Fruit fly (Drosophila melanogaster): ENCODE results near the gene CG43246.

The CG43246 gene

dm6 chr3L:14575974-14576373 is 39.5 kb downstream of the CG43246 start (continued):
- TF ChIP-seq Dll (GFP tag; IDR thresholded peaks at IDR 0.05; ENCODE audit: partially characterized antibody): no peak
- no peak for TF ChIP-seq slbo (GFP tag; IDR thresholded peaks at IDR 0.05)
- TF ChIP-seq NfI (GFP tag; optimal IDR thresholded peaks at IDR 0.05): no peak
- TF ChIP-seq lola (GFP tag; optimal IDR thresholded peaks at IDR 0.05): peak in 1 of 3 experiments; percentile 35
- no peak for TF ChIP-seq cg (GFP tag; optimal IDR thresholded peaks at IDR 0.05)
- no peak for TF ChIP-seq H2.0 (GFP tag; IDR thresholded peaks at IDR 0.05)
- TF ChIP-seq CG18262 (tag; optimal IDR thresholded peaks at IDR 0.05): peak; percentile 27
- TF ChIP-seq kay (GFP tag; optimal IDR thresholded peaks at IDR 0.05): no peak

DNA sequence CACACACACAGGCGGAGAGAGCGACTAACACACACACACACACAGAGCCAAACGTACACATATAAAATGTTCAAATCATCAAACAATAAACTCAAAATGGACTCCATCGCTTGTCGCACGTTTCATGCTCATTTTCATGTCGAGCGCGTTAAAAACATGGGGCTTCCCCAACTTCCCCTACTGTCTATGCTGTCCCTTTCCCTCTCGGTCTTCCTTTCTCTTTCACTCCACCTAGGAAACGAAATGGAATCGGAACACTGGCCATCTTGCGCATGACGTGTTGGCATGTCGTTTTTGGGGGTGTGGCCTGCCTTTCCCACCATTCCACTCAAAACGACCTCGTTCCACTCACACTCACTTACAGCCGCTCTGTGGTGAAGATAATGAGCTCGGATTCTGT is 42.5 kb downstream of the CG43246 start:
- TF ChIP-seq org-1 (GFP tag; optimal IDR thresholded peaks at IDR 0.05) (no peak), HmgD (GFP tag; optimal IDR thresholded peaks at IDR 0.05) (peak; percentile 8), Jarid2 (GFP tag; optimal IDR thresholded peaks at IDR 0.05) (peak; percentile 75), Fer3 (tag; optimal IDR thresholded peaks at IDR 0.05) (no peak), Aef1 (GFP tag; IDR thresholded peaks at IDR 0.05) (no peak), CG10366 (GFP tag; IDR thresholded peaks at IDR 0.05) (no peak), CG8924 (tag; optimal IDR thresholded peaks at IDR 0.05) (no peak), Doc2 (GFP tag; IDR thresholded peaks at IDR 0.05) (no peak), CG1832 (GFP tag; optimal IDR thresholded peaks at IDR 0.05) (peak; percentile 92), CG8290 (GFP tag; optimal IDR thresholded peaks at IDR 0.05) (no peak), CG8290 (tag; optimal IDR thresholded peaks at IDR 0.05) (no peak), CG6683 (GFP tag; optimal IDR thresholded peaks at IDR 0.05) (no peak), CG9932 (GFP tag; IDR thresholded peaks at IDR 0.05) (no peak), Bteb2 (GFP tag; optimal IDR thresholded peaks at IDR 0.05) (no peak), crc (GFP tag; optimal IDR thresholded peaks at IDR 0.05) (no peak), ash1 (GFP tag; optimal IDR thresholded peaks at IDR 0.05) (no peak), CG7745 (tag; optimal IDR thresholded peaks at IDR 0.05) (no peak), cg (GFP tag; optimal IDR thresholded peaks at IDR 0.05) (peak; percentile 82), lov (optimal IDR thresholded peaks at IDR 0.05) (no peak), lov (GFP tag; IDR thresholded peaks at IDR 0.05) (no peak), jing (GFP tag; optimal IDR thresholded peaks at IDR 0.05) (no peak), CoRest (tag; optimal IDR thresholded peaks at IDR 0.05) (peak; percentile 60), CG32767 (GFP tag; IDR thresholded peaks at IDR 0.05) (no peak), CG12769 (tag; optimal IDR thresholded peaks at IDR 0.05) (no peak), CG9727 (GFP tag; optimal IDR thresholded peaks at IDR 0.05) (no peak), CG16779 (GFP tag; IDR thresholded peaks at IDR 0.05) (no peak), D (optimal IDR thresholded peaks at IDR 0.05) (peak; percentile 8), D (GFP tag; optimal IDR thresholded peaks at IDR 0.05) (no peak), Max (GFP tag; optimal IDR thresholded peaks at IDR 0.05) (no peak), hkb (optimal IDR thresholded peaks at IDR 0.05) (no peak), hkb (GFP tag; IDR thresholded peaks at IDR 0.05) (peak; percentile 45; the same call in 1 of the 2 replicates), CG32772 (GFP tag; IDR thresholded peaks at IDR 0.05) (no peak), Atf6 (GFP tag; IDR thresholded peaks at IDR 0.05) (no peak), CG9817 (tag; optimal IDR thresholded peaks at IDR 0.05) (no peak), hth (optimal IDR thresholded peaks at IDR 0.05) (peak; percentile 99), CG13123 (GFP tag; optimal IDR thresholded peaks at IDR 0.05) (no peak), ac (GFP tag; optimal IDR thresholded peaks at IDR 0.05) (no peak), amos (GFP tag; IDR thresholded peaks at IDR 0.05; ENCODE audit: partially characterized antibody) (peak; percentile 45; the same call in 1 of the 2 replicates), NK7.1 (GFP tag; optimal IDR thresholded peaks at IDR 0.05) (no peak), CG5180 (GFP tag; optimal IDR thresholded peaks at IDR 0.05) (no peak), nerfin-1 (tag; optimal IDR thresholded peaks at IDR 0.05) (no peak), CG13775 (GFP tag; optimal IDR thresholded peaks at IDR 0.05) (no peak), CG17612 (GFP tag; IDR thresholded peaks at IDR 0.05) (no peak), Hr39 (optimal IDR thresholded peaks at IDR 0.05) (no peak), CG8388 (GFP tag; optimal IDR thresholded peaks at IDR 0.05) (no peak)
